Worm (Caenorhabditis elegans): ENCODE measurements around the gene ldb-1.

ce11 chrX:11012337-11012736, 16.4 kb upstream of the ldb-1 start, which contains the start of gene F58A3.3:
- TF ChIP-seq him-1 (tag; optimal IDR thresholded peaks at IDR 0.05) = no peak
- no peak for TF ChIP-seq W03F9.2 (tag; optimal IDR thresholded peaks at IDR 0.05)
- TF ChIP-seq dao-5 (tag; optimal IDR thresholded peaks at IDR 0.05) = no peak
